Worm (Caenorhabditis elegans): ENCODE measurements around the gene lnkn-1.

DNA sequence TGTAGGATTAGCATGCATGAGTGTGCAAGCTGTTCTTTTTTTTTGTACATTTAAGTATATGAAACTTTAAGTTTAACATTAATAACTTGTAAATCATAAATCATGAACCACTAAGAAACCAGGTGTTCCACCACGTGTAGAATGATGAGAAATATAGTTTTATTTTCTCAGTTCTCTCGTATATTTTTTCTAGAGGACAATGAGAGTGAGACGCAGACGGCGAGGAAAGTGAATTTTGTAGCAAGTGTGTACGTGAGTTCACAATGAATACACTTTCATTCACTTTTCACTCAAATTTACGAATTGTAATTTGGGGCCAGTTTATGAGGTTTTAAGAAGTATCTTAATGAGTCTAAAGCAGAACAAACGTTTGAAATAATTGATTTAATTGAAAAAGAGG lies 36.5 kb downstream of the lnkn-1 start:
- TF ChIP-seq pha-4 (tag; optimal IDR thresholded peaks at IDR 0.05) (no peak), nhr-237 (tag; optimal IDR thresholded peaks at IDR 0.05) (no peak), ces-1 (GFP tag; optimal IDR thresholded peaks at IDR 0.05) (no peak), sptf-1 (tag; optimal IDR thresholded peaks at IDR 0.05) (no peak), mep-1 (tag; optimal IDR thresholded peaks at IDR 0.05) (no peak)

Measured in whole organism, mixed stage, embryonic.